Fruit fly (Drosophila melanogaster): Measurements from ENCODE around the gene CG14075.
A peak's percentile ranks its signal among the peaks of the same experiment; 100 is the strongest.

CG14075 gene

dm6 chr3L:19013086-19013752, 28.5 kb downstream of the CG14075 start (continued):
- TF ChIP-seq onecut (GFP tag; IDR thresholded peaks at IDR 0.05) (no peak), ranshi (GFP tag; IDR thresholded peaks at IDR 0.05) (no peak), Max (GFP tag; optimal IDR thresholded peaks at IDR 0.05) (no peak), CG11560 (tag; IDR thresholded peaks at IDR 0.05) (no peak), CG8290 (GFP tag; optimal IDR thresholded peaks at IDR 0.05) (no peak), CG8290 (tag; optimal IDR thresholded peaks at IDR 0.05) (no peak), CG13296 (GFP tag; optimal IDR thresholded peaks at IDR 0.05) (no peak), schlank (tag; optimal IDR thresholded peaks at IDR 0.05) (no peak), ham (GFP tag; IDR thresholded peaks at IDR 0.05) (no peak), tll (GFP tag; optimal IDR thresholded peaks at IDR 0.05) (no peak), pum (GFP tag; optimal IDR thresholded peaks at IDR 0.05) (no peak), CG6654 (GFP tag; optimal IDR thresholded peaks at IDR 0.05) (no peak), CG9609 (GFP tag; optimal IDR thresholded peaks at IDR 0.05) (no peak), Doc3 (GFP tag; IDR thresholded peaks at IDR 0.05; ENCODE audit: partially characterized antibody) (no peak), gt (GFP tag; IDR thresholded peaks at IDR 0.05) (no peak), Eip74EF (GFP tag; optimal IDR thresholded peaks at IDR 0.05) (peak in 1 of 2 experiments; percentile 22), PHDP (tag; optimal IDR thresholded peaks at IDR 0.05) (no peak), ac (GFP tag; optimal IDR thresholded peaks at IDR 0.05) (no peak), amos (GFP tag; IDR thresholded peaks at IDR 0.05; ENCODE audit: partially characterized antibody) (no peak), ind (GFP tag; optimal IDR thresholded peaks at IDR 0.05) (no peak), ase (GFP tag; IDR thresholded peaks at IDR 0.05) (no peak), Atf6 (GFP tag; IDR thresholded peaks at IDR 0.05) (no peak), ftz-f1 (GFP tag; optimal IDR thresholded peaks at IDR 0.05) (no peak), CG9817 (tag; optimal IDR thresholded peaks at IDR 0.05) (no peak), vvl (GFP tag; IDR thresholded peaks at IDR 0.05) (peak; percentile 84), prd (optimal IDR thresholded peaks at IDR 0.05) (no peak), prd (GFP tag; IDR thresholded peaks at IDR 0.05) (0 out of 3 replicates have a peak, but pooled peaks have one; percentile 10), Gug (GFP tag; IDR thresholded peaks at IDR 0.05) (no peak), peb (GFP tag; IDR thresholded peaks at IDR 0.05) (no peak), GATAe (GFP tag; conservative IDR thresholded peaks at IDR 0.05) (no peak), Taf1 (GFP tag; IDR thresholded peaks at IDR 0.05) (no peak), D19A (tag; optimal IDR thresholded peaks at IDR 0.05) (no peak), CG17912 (GFP tag; optimal IDR thresholded peaks at IDR 0.05) (no peak), CG31441 (GFP tag; IDR thresholded peaks at IDR 0.05) (no peak), slbo (GFP tag; IDR thresholded peaks at IDR 0.05) (no peak), lilli (GFP tag; optimal IDR thresholded peaks at IDR 0.05) (no peak), CG3726 (GFP tag; IDR thresholded peaks at IDR 0.05) (no peak), CG6813 (GFP tag; optimal IDR thresholded peaks at IDR 0.05) (no peak), nerfin-2 (GFP tag; IDR thresholded peaks at IDR 0.05; ENCODE audit: partially characterized antibody) (no peak)

- TF ChIP-seq sd (tag; optimal IDR thresholded peaks at IDR 0.05): peak; percentile 86
- no peak for TF ChIP-seq Lhr (GFP tag; optimal IDR thresholded peaks at IDR 0.05)
- no peak for TF ChIP-seq H15 (GFP tag; IDR thresholded peaks at IDR 0.05)
- peak; percentile 22 for TF ChIP-seq sqz (GFP tag; optimal IDR thresholded peaks at IDR 0.05)
- peak in 1 of 2 experiments; percentile 23 for TF ChIP-seq Pdp1 (GFP tag; optimal IDR thresholded peaks at IDR 0.05)
- no peak for TF ChIP-seq HHEX (GFP tag; optimal IDR thresholded peaks at IDR 0.05)
- TF ChIP-seq Atf3 (GFP tag; optimal IDR thresholded peaks at IDR 0.05): no peak
- TF ChIP-seq CG12769 (tag; optimal IDR thresholded peaks at IDR 0.05): peak; percentile 44
- TF ChIP-seq CG13894 (tag; optimal IDR thresholded peaks at IDR 0.05): peak; percentile 40
- TF ChIP-seq Doc2 (GFP tag; IDR thresholded peaks at IDR 0.05): no peak
- TF ChIP-seq CG4404 (GFP tag; IDR thresholded peaks at IDR 0.05): no peak
- peak; percentile 41 for TF ChIP-seq gro (GFP tag; optimal IDR thresholded peaks at IDR 0.05)
- no peak for TF ChIP-seq CG1792 (GFP tag; optimal IDR thresholded peaks at IDR 0.05)
- TF ChIP-seq dm (GFP tag; optimal IDR thresholded peaks at IDR 0.05): no peak
- peak; percentile 71 for TF ChIP-seq CG4360 (GFP tag; IDR thresholded peaks at IDR 0.05)
Measured at dm6 chr3L:19014090-19014489, 29.3 kb downstream of the CG14075 start.
